Fruit fly (Drosophila melanogaster) whole organism, embryonic: ENCODE measurements around the gene dls.

Experiments used
- Atf-2 ChIP-seq: fragments of 200-800 bp; sonication (Bioruptor generic); optimal IDR thresholded peaks from 2 replicates; lab custom pipeline; 2016; ENCODE audit warnings: missing biosample characterization, missing genetic modification characterization
- BtbVII ChIP-seq: fragments of 200-800 bp; sonication (Bioruptor generic); optimal IDR thresholded peaks from 3 replicates; lab custom pipeline; 2017; ENCODE audit warnings: missing biosample characterization, mild to moderate bottlenecking, missing genetic modification characterization
- CG10147 ChIP-seq: fragments of 200-800 bp; sonication (Bioruptor generic); optimal IDR thresholded peaks from 2 replicates; lab custom pipeline; 2019; ENCODE audit warnings: missing biosample characterization, mild to moderate bottlenecking, missing genetic modification characterization, moderate library complexity
- CG10462 ChIP-seq: fragments of 200-800 bp; sonication (Bioruptor generic); optimal IDR thresholded peaks from 2 replicates; lab custom pipeline; 2016; ENCODE audit warnings: missing biosample characterization, missing genetic modification characterization
- CG11247 ChIP-seq: fragments of 200-800 bp; sonication (Bioruptor generic); IDR thresholded peaks from 2 replicates; pipeline ENCODE4 v1.3.6; 2022; ENCODE audit warnings: missing biosample characterization, missing genetic modification characterization
- CG11723 ChIP-seq: fragments of 200-800 bp; sonication (Bioruptor generic); optimal IDR thresholded peaks from 2 replicates; lab custom pipeline; 2017; ENCODE audit warnings: missing biosample characterization, mild to moderate bottlenecking, missing genetic modification characterization
- CG13123 ChIP-seq: fragments of 200-800 bp; sonication (Bioruptor generic); optimal IDR thresholded peaks from 2 replicates; lab custom pipeline; 2016; ENCODE audit warnings: missing biosample characterization, missing genetic modification characterization
- CG13287 ChIP-seq: fragments of 200-800 bp; sonication (Bioruptor generic); IDR thresholded peaks from 2 replicates; pipeline ENCODE4 v1.3.6; 2022; ENCODE audit warnings: missing biosample characterization, missing genetic modification characterization; ENCODE audit not compliant: partially characterized antibody
- CG13894 ChIP-seq: fragments of 200-800 bp; sonication (Bioruptor generic); optimal IDR thresholded peaks from 3 replicates; lab custom pipeline; 2018; ENCODE audit warnings: missing biosample characterization, mild to moderate bottlenecking, missing genetic modification characterization, moderate library complexity
- CG14860 ChIP-seq: fragments of 200-800 bp; sonication (Bioruptor generic); IDR thresholded peaks from 3 replicates; pipeline ENCODE4 v1.3.6; 2022; ENCODE audit warnings: missing biosample characterization, missing genetic modification characterization; ENCODE audit not compliant: partially characterized antibody
- CG1602 ChIP-seq: fragments of 200-800 bp; sonication (Bioruptor generic); optimal IDR thresholded peaks from 3 replicates; lab custom pipeline; 2016; ENCODE audit warnings: missing biosample characterization, missing genetic modification characterization
- CG16779 ChIP-seq: fragments of 200-800 bp; sonication (Bioruptor generic); IDR thresholded peaks from 2 replicates; pipeline ENCODE4 v1.3.6; 2022; ENCODE audit warnings: missing biosample characterization, missing genetic modification characterization
- CG17359 ChIP-seq: fragments of 200-800 bp; sonication (Bioruptor generic); optimal IDR thresholded peaks from 3 replicates; lab custom pipeline; 2018; ENCODE audit warnings: missing biosample characterization, mild to moderate bottlenecking, missing genetic modification characterization, moderate library complexity
- CG18011 ChIP-seq: fragments of 200-800 bp; sonication (Bioruptor generic); optimal IDR thresholded peaks from 2 replicates; lab custom pipeline; 2017; ENCODE audit warnings: missing biosample characterization, missing genetic modification characterization, mild to moderate bottlenecking, moderate library complexity, missing genotype
- CG18619 ChIP-seq: fragments of 200-800 bp; sonication (Bioruptor generic); optimal IDR thresholded peaks from 3 replicates; lab custom pipeline; 2017; ENCODE audit warnings: missing biosample characterization, mild to moderate bottlenecking, missing genetic modification characterization
- CG2875 ChIP-seq: fragments of 200-800 bp; sonication (Bioruptor generic); optimal IDR thresholded peaks from 2 replicates; lab custom pipeline; 2017; ENCODE audit warnings: missing biosample characterization, mild to moderate bottlenecking, missing genetic modification characterization, missing genetic modification reagents
- CG31365 ChIP-seq: fragments of 200-800 bp; sonication (Bioruptor generic); optimal IDR thresholded peaks from 2 replicates; lab custom pipeline; 2018; ENCODE audit warnings: missing biosample characterization, mild to moderate bottlenecking, missing genetic modification characterization
- CG3281 ChIP-seq: fragments of 200-800 bp; sonication (Bioruptor generic); optimal IDR thresholded peaks from 3 replicates; lab custom pipeline; 2017; ENCODE audit warnings: missing biosample characterization, mild to moderate bottlenecking, missing genetic modification characterization
- CG4854 ChIP-seq: fragments of 200-800 bp; sonication (Bioruptor generic); optimal IDR thresholded peaks from 2 replicates; lab custom pipeline; 2016; ENCODE audit warnings: missing biosample characterization, missing genetic modification characterization, inconsistent platforms
- CG5953 ChIP-seq: fragments of 200-800 bp; sonication (Bioruptor generic); IDR thresholded peaks from 2 replicates; pipeline ENCODE4 v1.3.6; 2022; ENCODE audit warnings: missing biosample characterization, missing genetic modification characterization
- Camta ChIP-seq: fragments of 200-800 bp; sonication (Bioruptor generic); optimal IDR thresholded peaks from 2 replicates; lab custom pipeline; 2016; ENCODE audit warnings: missing biosample characterization, missing genetic modification characterization
- D19A ChIP-seq: fragments of 200-800 bp; optimal IDR thresholded peaks from 3 replicates; lab custom pipeline; 2019; ENCODE audit warnings: missing biosample characterization, mild to moderate bottlenecking, missing genetic modification characterization, moderate library complexity
- Doc3 ChIP-seq: fragments of 200-800 bp; sonication (Bioruptor generic); IDR thresholded peaks from 3 replicates; pipeline ENCODE4 v1.3.6; 2022; ENCODE audit warnings: missing biosample characterization, missing genetic modification characterization; ENCODE audit not compliant: partially characterized antibody
- Mad ChIP-seq: fragments of 200-800 bp; sonication (Bioruptor generic); optimal IDR thresholded peaks from 2 replicates; lab custom pipeline; 2016; ENCODE audit warnings: missing biosample characterization, missing genetic modification characterization
- NC2β ChIP-seq: fragments of 200-800 bp; sonication (Bioruptor generic); optimal IDR thresholded peaks from 2 replicates; lab custom pipeline; 2016; ENCODE audit warnings: missing biosample characterization, missing genetic modification characterization
- Optix ChIP-seq: fragments of 200-800 bp; sonication (Bioruptor generic); IDR thresholded peaks from 3 replicates; pipeline ENCODE4 v1.3.6; 2022; ENCODE audit warnings: missing biosample characterization, missing genetic modification characterization
- Sin3A ChIP-seq: fragments of >200 bp; optimal IDR thresholded peaks from 2 replicates; lab custom pipeline; 2018
- TFAM ChIP-seq: fragments of 200-800 bp; sonication (Bioruptor generic); optimal IDR thresholded peaks from 2 replicates; lab custom pipeline; 2017; ENCODE audit warnings: missing biosample characterization, missing genetic modification characterization, inconsistent platforms
- Usf ChIP-seq: fragments of 200-800 bp; sonication (Bioruptor generic); optimal IDR thresholded peaks from 2 replicates; lab custom pipeline; 2017; ENCODE audit warnings: missing genotype, missing biosample characterization, missing genetic modification characterization
- az2 ChIP-seq: fragments of 200-800 bp; sonication (Bioruptor generic); optimal IDR thresholded peaks from 3 replicates; lab custom pipeline; 2016; ENCODE audit warnings: missing biosample characterization, missing genetic modification characterization
- bowl ChIP-seq: fragments of 200-800 bp; sonication (Bioruptor generic); IDR thresholded peaks from 2 replicates; pipeline ENCODE4 v1.3.6; 2022; ENCODE audit warnings: missing biosample characterization, missing genetic modification characterization
- dmrt99B ChIP-seq: fragments of 200-800 bp; sonication (Bioruptor generic); optimal IDR thresholded peaks from 2 replicates; lab custom pipeline; 2018; ENCODE audit warnings: missing biosample characterization, mild to moderate bottlenecking, missing genetic modification characterization, moderate library complexity
- en ChIP-seq: fragments of 200-800 bp; sonication (Bioruptor generic); optimal IDR thresholded peaks from 2 replicates; lab custom pipeline; 2016; ENCODE audit warnings: missing biosample characterization, missing genetic modification characterization
- gsb-n ChIP-seq: fragments of 200-800 bp; sonication (Bioruptor generic); optimal IDR thresholded peaks from 3 replicates; lab custom pipeline; 2018; ENCODE audit warnings: missing biosample characterization, mild to moderate bottlenecking, missing genetic modification characterization
- jing ChIP-seq: fragments of 200-800 bp; sonication (Bioruptor generic); optimal IDR thresholded peaks from 2 replicates; lab custom pipeline; 2018; ENCODE audit warnings: missing biosample characterization, mild to moderate bottlenecking, missing genetic modification characterization
- lmd ChIP-seq: fragments of 200-800 bp; sonication (Bioruptor generic); IDR thresholded peaks from 2 replicates; pipeline ENCODE4 v1.3.6; 2022; ENCODE audit warnings: missing biosample characterization, missing genetic modification characterization
- lov ChIP-seq, 2 experiments: fragments of 200-800 bp in 1 of 2; fragments of >200 bp in 1 of 2; sonication (Bioruptor generic) in 1 of 2; IDR thresholded peaks in 1 of 2; optimal IDR thresholded peaks in 1 of 2; 2 replicates in 1 of 2; 3 replicates in 1 of 2; pipeline versions ENCODE4 v1.3.6 to Lab custom; 2017 to 2022; ENCODE audit warnings: missing biosample characterization in 1 of 2, missing genetic modification characterization in 1 of 2
- nerfin-2 ChIP-seq: fragments of 200-800 bp; sonication (Bioruptor generic); IDR thresholded peaks from 2 replicates; pipeline ENCODE4 v1.3.6; 2022; ENCODE audit warnings: missing biosample characterization, missing genetic modification characterization; ENCODE audit not compliant: partially characterized antibody
- otp ChIP-seq: fragments of 200-800 bp; sonication (Bioruptor generic); IDR thresholded peaks from 3 replicates; pipeline ENCODE4, ENCODE4 v1.3.6; 2022; ENCODE audit warnings: missing biosample characterization, missing genetic modification characterization
- p53 ChIP-seq: fragments of 200-800 bp; sonication (Bioruptor generic); optimal IDR thresholded peaks from 2 replicates; lab custom pipeline; 2016; ENCODE audit warnings: missing biosample characterization, missing genetic modification characterization
- pb ChIP-seq: fragments of 200-800 bp; sonication (Bioruptor generic); optimal IDR thresholded peaks from 3 replicates; lab custom pipeline; 2016; ENCODE audit warnings: missing biosample characterization, missing genetic modification characterization
- pho ChIP-seq: fragments of 200-800 bp; sonication (Bioruptor generic); optimal IDR thresholded peaks from 2 replicates; lab custom pipeline; 2016; ENCODE audit warnings: missing biosample characterization, missing genetic modification characterization
- pnt ChIP-seq: fragments of 200-800 bp; sonication (Bioruptor generic); optimal IDR thresholded peaks from 3 replicates; lab custom pipeline; 2016; ENCODE audit warnings: missing biosample characterization, missing genetic modification characterization
- pros ChIP-seq: fragments of 200-800 bp; sonication (Bioruptor generic); optimal IDR thresholded peaks from 3 replicates; lab custom pipeline; 2019; ENCODE audit warnings: missing biosample characterization, mild to moderate bottlenecking, missing genetic modification characterization, moderate library complexity
- pum ChIP-seq: fragments of 200-800 bp; sonication (Bioruptor generic); optimal IDR thresholded peaks from 2 replicates; lab custom pipeline; 2016; ENCODE audit warnings: missing biosample characterization, missing genetic modification characterization
- sens-2 ChIP-seq: fragments of 200-800 bp; sonication (Bioruptor generic); IDR thresholded peaks from 2 replicates; pipeline ENCODE4 v1.3.6; 2022; ENCODE audit warnings: missing biosample characterization, missing genetic modification characterization
- stwl ChIP-seq: fragments of 200-800 bp; sonication (Bioruptor generic); optimal IDR thresholded peaks from 3 replicates; lab custom pipeline; 2018; ENCODE audit warnings: missing biosample characterization, mild to moderate bottlenecking, missing genetic modification characterization, moderate library complexity
- tap ChIP-seq: fragments of 200-800 bp; optimal IDR thresholded peaks from 3 replicates; lab custom pipeline; 2019; ENCODE audit warnings: missing biosample characterization, mild to moderate bottlenecking, missing genetic modification characterization, moderate library complexity
- tin ChIP-seq: fragments of 200-800 bp; sonication (Bioruptor generic); optimal IDR thresholded peaks from 3 replicates; lab custom pipeline; 2016; ENCODE audit warnings: missing biosample characterization, missing genetic modification characterization

dls gene

dm6 chr3L:16161847-16162556, 39.1 kb upstream of the dls start (continued):
- TF ChIP-seq D19A = peak; percentile 75
- TF ChIP-seq BtbVII (GFP tag; lab: Kevin White, UChicago) = peak; percentile 80
- no peak; the same call in 1 of the 2 replicates for TF ChIP-seq CG11247 (GFP tag; lab: Robert Waterston, UW)
- no peak for TF ChIP-seq CG5953 (GFP tag; lab: Robert Waterston, UW)
- TF ChIP-seq CG10462 (GFP tag; lab: Kevin White, UChicago) = peak; percentile 7
- no peak for TF ChIP-seq lov (optimal IDR thresholded peaks at IDR 0.05; lab: Kevin White, UChicago)
- no peak for TF ChIP-seq lov (GFP tag; IDR thresholded peaks at IDR 0.05; lab: Robert Waterston, UW)
- no peak for TF ChIP-seq Sin3A (lab: Kevin White, UChicago)
- TF ChIP-seq Mad (GFP tag; lab: Kevin White, UChicago) = peak; percentile 23
- peak; percentile 71 for TF ChIP-seq az2
- peak; percentile 37 for TF ChIP-seq CG4854 (GFP tag; lab: Kevin White, UChicago)
- TF ChIP-seq Optix = no peak
- peak; percentile 78 for TF ChIP-seq CG13894
- peak; percentile 27 for TF ChIP-seq gsb-n (tag; lab: Kevin White, UChicago)
- no peak for TF ChIP-seq CG13123
- no peak for TF ChIP-seq CG14860
- no peak for TF ChIP-seq p53 (GFP tag; lab: Kevin White, UChicago)
- no peak for TF ChIP-seq otp
- TF ChIP-seq lmd = peak; percentile 64
- no peak for TF ChIP-seq Doc3
- peak; percentile 87 for TF ChIP-seq CG3281
- TF ChIP-seq CG1602 (GFP tag; lab: Kevin White, UChicago) = peak; percentile 45
- TF ChIP-seq CG31365 (tag; lab: Kevin White, UChicago) = peak; percentile 6
- peak; percentile 27 for TF ChIP-seq CG2875
- TF ChIP-seq Camta = peak; percentile 59
- peak; percentile 58 for TF ChIP-seq CG18011
- no peak for TF ChIP-seq stwl (tag; lab: Kevin White, UChicago)
- peak; percentile 52 for TF ChIP-seq pnt
- TF ChIP-seq tap (tag; lab: Kevin White, UChicago) = peak; percentile 41
- peak; percentile 32 for TF ChIP-seq pum
- no peak for TF ChIP-seq nerfin-2
- peak; percentile 16 for TF ChIP-seq jing
- TF ChIP-seq pho (GFP tag; lab: Kevin White, UChicago) = peak; percentile 66
- peak; percentile 55 for TF ChIP-seq CG11723 (GFP tag; lab: Kevin White, UChicago)
- peak; percentile 76 for TF ChIP-seq CG18619 (GFP tag; lab: Kevin White, UChicago)
- peak; percentile 68 for TF ChIP-seq tin (GFP tag; lab: Kevin White, UChicago)
- peak; percentile 42 for TF ChIP-seq Usf (GFP tag; lab: Kevin White, UChicago)
- peak; percentile 44; the same call in 1 of the 2 replicates for TF ChIP-seq sens-2 (GFP tag; lab: Robert Waterston, UW)
- TF ChIP-seq pb (GFP tag; lab: Kevin White, UChicago) = peak; percentile 53
- no peak for TF ChIP-seq en (GFP tag; lab: Kevin White, UChicago)
- no peak for TF ChIP-seq bowl (GFP tag; lab: Robert Waterston, UW)
- peak; percentile 70 for TF ChIP-seq CG17359 (tag; lab: Kevin White, UChicago)
- peak; percentile 31 for TF ChIP-seq NC2β (GFP tag; lab: Kevin White, UChicago)
- peak; percentile 79 for TF ChIP-seq CG10147 (GFP tag; lab: Kevin White, UChicago)
- no peak for TF ChIP-seq CG16779 (GFP tag; lab: Robert Waterston, UW)
- no peak for TF ChIP-seq TFAM (GFP tag; lab: Kevin White, UChicago)
- peak; percentile 20; the same call in 1 of the 2 replicates for TF ChIP-seq CG13287 (GFP tag; lab: Robert Waterston, UW)
- TF ChIP-seq pros (GFP tag; lab: Kevin White, UChicago) = no peak
- peak; percentile 85 for TF ChIP-seq dmrt99B
- TF ChIP-seq Atf-2 (GFP tag; lab: Kevin White, UChicago) = peak; percentile 48
